Worm (Caenorhabditis elegans) whole organism, mixed stage, embryonic: Measurements from ENCODE around the gene tag-151.

ENCODE experiments used
- elt-3 ChIP-seq: fragments of 150-350 bp; optimal IDR thresholded peaks from 2 replicates; lab custom pipeline; 2014; ENCODE audit warnings: missing biosample characterization, missing genetic modification characterization
- ham-2 ChIP-seq: fragments of 200-800 bp; sonication (Bioruptor generic); optimal IDR thresholded peaks from 2 replicates; lab custom pipeline; 2018; ENCODE audit warnings: mild to moderate bottlenecking, missing genetic modification characterization, missing compliant biosample characterization
- hlh-1 ChIP-seq: fragments of 150-350 bp; optimal IDR thresholded peaks from 2 replicates; lab custom pipeline; 2014; ENCODE audit warnings: missing biosample characterization, missing genetic modification reagents, missing genetic modification characterization
- lin-13 ChIP-seq: fragments of 150-350 bp; optimal IDR thresholded peaks from 2 replicates; lab custom pipeline; 2014; ENCODE audit warnings: missing biosample characterization, missing genetic modification characterization
- nhr-76 ChIP-seq: sonication (generic microtip); optimal IDR thresholded peaks from 2 replicates; lab custom pipeline; 2017; ENCODE audit warnings: missing biosample characterization, missing genetic modification characterization
- unc-62 ChIP-seq: fragments of 150-350 bp; optimal IDR thresholded peaks from 2 replicates; lab custom pipeline; 2014; ENCODE audit warnings: missing biosample characterization, missing genetic modification reagents, missing genetic modification characterization
- ztf-11 ChIP-seq: fragments of 150-350 bp; optimal IDR thresholded peaks from 2 replicates; lab custom pipeline; 2014; ENCODE audit warnings: missing biosample characterization, missing genetic modification characterization

DNA sequence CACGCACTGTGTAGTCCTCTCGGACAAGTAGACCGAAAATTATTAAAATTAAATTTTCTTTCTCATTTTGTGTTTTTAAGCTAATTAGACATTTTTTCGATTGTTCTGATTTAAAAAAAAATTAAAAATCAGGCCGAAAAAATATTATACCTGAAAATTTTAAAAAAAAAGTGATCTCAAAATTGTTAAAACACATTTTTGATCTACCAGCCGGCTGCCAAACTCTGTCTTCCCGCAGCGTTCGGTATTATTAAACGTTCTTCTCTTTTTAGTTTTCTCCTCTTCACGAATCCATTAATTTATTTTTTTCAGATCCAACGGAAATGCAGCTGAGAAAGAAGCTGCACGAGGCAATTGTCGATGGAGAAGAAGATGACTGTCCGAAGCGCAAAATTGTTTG lies 43.1 kb downstream of the tag-151 start, which contains the start of gene C27D9.1:
- TF ChIP-seq hlh-1 (tag; lab: Kevin White, UChicago) = no peak
- no peak for TF ChIP-seq nhr-76
- TF ChIP-seq lin-13 (tag; lab: Kevin White, UChicago) = no peak
- TF ChIP-seq ztf-11 (tag; lab: Kevin White, UChicago) = no peak
- no peak for TF ChIP-seq elt-3
- no peak for TF ChIP-seq ham-2 (GFP tag; lab: Kevin White, UChicago)
- TF ChIP-seq unc-62 = no peak
